Worm (Caenorhabditis elegans) whole organism, late embryonic: Measurements from ENCODE around the gene dhps-1.

ENCODE experiments used
- ama-1 ChIP-seq: fragments of 150-350 bp; optimal IDR thresholded peaks from 2 replicates; lab custom pipeline; 2014
- che-1 ChIP-seq: sonication (generic microtip); optimal IDR thresholded peaks from 2 replicates; lab custom pipeline; 2016; ENCODE audit warnings: mild to moderate bottlenecking, missing genetic modification characterization, missing compliant biosample characterization
- nhr-11 ChIP-seq: fragments of 150-350 bp; optimal IDR thresholded peaks from 2 replicates; lab custom pipeline; 2014; ENCODE audit warnings: missing biosample characterization, missing genetic modification characterization
- pha-4 ChIP-seq: fragments of 150-350 bp; optimal IDR thresholded peaks from 2 replicates; lab custom pipeline; 2018; ENCODE audit warnings: missing biosample characterization, missing genetic modification reagents, missing genetic modification characterization

ce11 chrII:11962083-11962482 is 30.7 kb upstream of the dhps-1 start, which contains the start of the genes W03C9.1 and W03C9.2:
- TF ChIP-seq nhr-11 (tag; lab: Kevin White, UChicago) (no peak), che-1 (tag; lab: Kevin White, UChicago) (no peak), ama-1 (lab: Kevin White, UChicago) (no peak), pha-4 (tag; lab: Kevin White, UChicago) (no peak)
